Fruit fly (Drosophila melanogaster) whole organism, prepupa: ENCODE data around the gene CG13639.

Source experiments
- Blimp-1 ChIP-seq: fragments of 200-800 bp; sonication (Bioruptor generic); optimal IDR thresholded peaks from 3 replicates; lab custom pipeline; 2017; ENCODE audit warnings: missing biosample characterization, missing genetic modification characterization, mild to moderate bottlenecking, moderate library complexity, missing genetic modification reagents
- CG10631 ChIP-seq: fragments of 200-800 bp; sonication (Bioruptor generic); optimal IDR thresholded peaks from 2 replicates; lab custom pipeline; 2016; ENCODE audit warnings: missing biosample characterization, missing genetic modification characterization
- CG3032 ChIP-seq: fragments of 200-800 bp; optimal IDR thresholded peaks from 2 replicates; lab custom pipeline; 2019; ENCODE audit warnings: missing biosample characterization, mild to moderate bottlenecking, missing genetic modification characterization, moderate library complexity
- CG6163 ChIP-seq: fragments of 200-800 bp; sonication (Bioruptor generic); IDR thresholded peaks from 3 replicates; pipeline ENCODE4 v1.3.6; 2022; ENCODE audit warnings: missing biosample characterization, missing genetic modification characterization
- CG8319 ChIP-seq: fragments of 200-800 bp; sonication (Bioruptor generic); optimal IDR thresholded peaks from 3 replicates; lab custom pipeline; 2016; ENCODE audit warnings: missing biosample characterization, missing genetic modification characterization
- Ets21C ChIP-seq: fragments of 200-800 bp; sonication (Bioruptor generic); optimal IDR thresholded peaks from 3 replicates; lab custom pipeline; 2016; ENCODE audit warnings: missing biosample characterization, missing genetic modification characterization
- Ets96B ChIP-seq: fragments of 200-800 bp; optimal IDR thresholded peaks from 2 replicates; lab custom pipeline; 2019; ENCODE audit warnings: missing biosample characterization, mild to moderate bottlenecking, missing genetic modification characterization, moderate library complexity
- Gug ChIP-seq: fragments of 200-800 bp; sonication (Bioruptor generic); IDR thresholded peaks from 2 replicates; pipeline ENCODE4 v1.3.6; 2022; ENCODE audit warnings: missing biosample characterization, missing genetic modification characterization
- Met ChIP-seq: fragments of 200-800 bp; sonication (Bioruptor generic); optimal IDR thresholded peaks from 3 replicates; lab custom pipeline; 2016; ENCODE audit warnings: missing biosample characterization, missing genetic modification characterization
- OdsH ChIP-seq: fragments of 200-800 bp; sonication (Bioruptor generic); optimal IDR thresholded peaks from 3 replicates; lab custom pipeline; 2016; ENCODE audit warnings: missing biosample characterization, missing genetic modification characterization
- dsx ChIP-seq: fragments of 200-800 bp; optimal IDR thresholded peaks from 3 replicates; lab custom pipeline; 2019; ENCODE audit warnings: missing biosample characterization, mild to moderate bottlenecking, missing genetic modification characterization, moderate library complexity; ENCODE audit not compliant: poor library complexity, severe bottlenecking
- lz ChIP-seq: fragments of 200-800 bp; sonication (Bioruptor generic); optimal IDR thresholded peaks from 3 replicates; lab custom pipeline; 2016; ENCODE audit warnings: missing biosample characterization, missing genetic modification characterization
- net ChIP-seq: fragments of 200-800 bp; sonication (Bioruptor generic); optimal IDR thresholded peaks from 3 replicates; lab custom pipeline; 2016; ENCODE audit warnings: missing biosample characterization, missing genetic modification characterization
- pdm3 ChIP-seq: fragments of 200-800 bp; sonication (Bioruptor generic); optimal IDR thresholded peaks from 3 replicates; lab custom pipeline; 2016; ENCODE audit warnings: missing biosample characterization, missing genetic modification characterization
- ss ChIP-seq, 2 experiments: fragments of 200-800 bp; sonication (Bioruptor generic); optimal IDR thresholded peaks; 2 replicates in 1 of 2; 3 replicates in 1 of 2; lab custom pipeline; 2017 to 2018; ENCODE audit warnings: mild to moderate bottlenecking in 2 of 2, missing biosample characterization in 2 of 2, missing genetic modification characterization in 2 of 2, moderate library complexity in 1 of 2

CG13639 gene

dm6 chr3R:24810844-24811625, 49.1 kb downstream of the CG13639 start (continued):
- no peak for TF ChIP-seq Met (GFP tag; lab: Kevin White, UChicago)
- peak; percentile 72 for TF ChIP-seq Ets21C (GFP tag; lab: Kevin White, UChicago)
- TF ChIP-seq CG8319 (GFP tag; lab: Kevin White, UChicago), result peak; percentile 65
- TF ChIP-seq CG3032 (tag; lab: Kevin White, UChicago), result peak; percentile 85
- peak; percentile 95 for TF ChIP-seq Gug (GFP tag; lab: Robert Waterston, UW)
- peak in 1 of 2 experiments; percentile 67 for TF ChIP-seq ss (GFP tag; optimal IDR thresholded peaks at IDR 0.05; lab: Kevin White, UChicago)
- TF ChIP-seq pdm3 (GFP tag; lab: Kevin White, UChicago), result peak; percentile 90
- peak; percentile 96 for TF ChIP-seq CG6163 (GFP tag; lab: Robert Waterston, UW)
- TF ChIP-seq Blimp-1, result no peak
- peak; percentile 99 for TF ChIP-seq Ets96B
- peak; percentile 87 for TF ChIP-seq lz (GFP tag; lab: Kevin White, UChicago)
- peak; percentile 86 for TF ChIP-seq dsx (GFP tag; lab: Kevin White, UChicago)
- TF ChIP-seq OdsH (GFP tag; lab: Kevin White, UChicago), result no peak
- peak; percentile 92 for TF ChIP-seq CG10631 (GFP tag; lab: Kevin White, UChicago)
- TF ChIP-seq net (GFP tag; lab: Kevin White, UChicago), result peak; percentile 89
